Worm (Caenorhabditis elegans) whole organism, mixed stage, embryonic: ENCODE results near the gene F36F12.7.
"Not testable (repeated sequence)": the region's sequence is repeated elsewhere in the genome, so short reads cannot be mapped to it uniquely, and the experiment has no call there.

ENCODE experiments used
- M03D4.4 ChIP-seq: sonication (generic microtip); optimal IDR thresholded peaks from 2 replicates; lab custom pipeline; 2017; ENCODE audit warnings: mild to moderate bottlenecking, missing genetic modification characterization, missing compliant biosample characterization
- bed-3 ChIP-seq: fragments of 200-800 bp; sonication (Bioruptor generic); optimal IDR thresholded peaks from 3 replicates; lab custom pipeline; 2018; ENCODE audit warnings: mild to moderate bottlenecking, missing genetic modification characterization, moderate library complexity, missing compliant biosample characterization
- blmp-1 ChIP-seq: fragments of 150-350 bp; optimal IDR thresholded peaks from 2 replicates; lab custom pipeline; 2014; ENCODE audit warnings: missing biosample characterization, missing genetic modification characterization
- ceh-39 ChIP-seq: fragments of 150-350 bp; optimal IDR thresholded peaks from 2 replicates; lab custom pipeline; 2014; ENCODE audit warnings: missing biosample characterization, missing genetic modification characterization
- ceh-43 ChIP-seq: fragments of 200-800 bp; sonication (Bioruptor generic); optimal IDR thresholded peaks from 2 replicates; lab custom pipeline; 2018; ENCODE audit warnings: mild to moderate bottlenecking, missing genetic modification characterization, moderate library complexity, missing compliant biosample characterization
- ceh-83 ChIP-seq: fragments of 200-800 bp; sonication (Bioruptor generic); optimal IDR thresholded peaks from 2 replicates; lab custom pipeline; 2018; ENCODE audit warnings: mild to moderate bottlenecking, missing genetic modification characterization, missing compliant biosample characterization
- ces-1 ChIP-seq: fragments of 150-350 bp; optimal IDR thresholded peaks from 2 replicates; lab custom pipeline; 2014; ENCODE audit warnings: missing biosample characterization, missing genetic modification reagents, missing genetic modification characterization
- cnd-1 ChIP-seq: fragments of 200-800 bp; sonication (Bioruptor generic); optimal IDR thresholded peaks from 2 replicates; lab custom pipeline; 2018; ENCODE audit warnings: mild to moderate bottlenecking, missing genetic modification characterization, missing compliant biosample characterization
- drap-1 ChIP-seq: fragments of 200-800 bp; sonication (Bioruptor generic); optimal IDR thresholded peaks from 3 replicates; lab custom pipeline; 2018; ENCODE audit warnings: mild to moderate bottlenecking, missing genetic modification characterization, missing compliant biosample characterization
- elt-1 ChIP-seq: sonication (generic microtip); optimal IDR thresholded peaks from 2 replicates; lab custom pipeline; 2017; ENCODE audit warnings: missing genetic modification characterization, mild to moderate bottlenecking, missing compliant biosample characterization, antibody characterized with exemption, moderate library complexity, borderline replicate concordance; ENCODE audit not compliant: insufficient read depth
- flh-1 ChIP-seq: fragments of 200-800 bp; sonication (Bioruptor generic); optimal IDR thresholded peaks from 2 replicates; lab custom pipeline; 2018; ENCODE audit warnings: mild to moderate bottlenecking, missing genetic modification characterization, moderate library complexity, missing compliant biosample characterization
- ham-2 ChIP-seq: fragments of 200-800 bp; sonication (Bioruptor generic); optimal IDR thresholded peaks from 2 replicates; lab custom pipeline; 2018; ENCODE audit warnings: mild to moderate bottlenecking, missing genetic modification characterization, missing compliant biosample characterization
- hlh-1 ChIP-seq: fragments of 150-350 bp; optimal IDR thresholded peaks from 2 replicates; lab custom pipeline; 2014; ENCODE audit warnings: missing biosample characterization, missing genetic modification reagents, missing genetic modification characterization
- lin-13 ChIP-seq: fragments of 150-350 bp; optimal IDR thresholded peaks from 2 replicates; lab custom pipeline; 2014; ENCODE audit warnings: missing biosample characterization, missing genetic modification characterization
- lin-32 ChIP-seq: fragments of 200-800 bp; sonication (Bioruptor generic); optimal IDR thresholded peaks from 2 replicates; lab custom pipeline; 2018; ENCODE audit warnings: mild to moderate bottlenecking, missing genetic modification characterization, missing compliant biosample characterization
- lsy-2 ChIP-seq: fragments of 150-350 bp; optimal IDR thresholded peaks from 2 replicates; lab custom pipeline; 2014; ENCODE audit warnings: missing biosample characterization, missing genetic modification characterization
- mep-1 ChIP-seq: fragments of 150-350 bp; optimal IDR thresholded peaks from 2 replicates; lab custom pipeline; 2017; ENCODE audit warnings: missing biosample characterization, missing genetic modification reagents, missing genetic modification characterization, inconsistent platforms
- mls-2 ChIP-seq: sonication (generic microtip); optimal IDR thresholded peaks from 2 replicates; lab custom pipeline; 2016; ENCODE audit warnings: mild to moderate bottlenecking, missing genetic modification characterization, moderate library complexity, missing compliant biosample characterization
- nhr-12 ChIP-seq: fragments of 150-350 bp; optimal IDR thresholded peaks from 2 replicates; lab custom pipeline; 2014; ENCODE audit warnings: missing biosample characterization, missing genetic modification characterization
- nhr-2 ChIP-seq: fragments of 150-350 bp; optimal IDR thresholded peaks from 2 replicates; lab custom pipeline; 2014; ENCODE audit warnings: missing biosample characterization, missing genetic modification characterization
- nhr-237 ChIP-seq: fragments of 150-350 bp; optimal IDR thresholded peaks from 2 replicates; lab custom pipeline; 2014; ENCODE audit warnings: missing biosample characterization, missing genetic modification characterization
- nhr-28 ChIP-seq: fragments of 150-350 bp; optimal IDR thresholded peaks from 2 replicates; lab custom pipeline; 2014; ENCODE audit warnings: missing biosample characterization, missing genetic modification characterization
- nhr-76 ChIP-seq: sonication (generic microtip); optimal IDR thresholded peaks from 2 replicates; lab custom pipeline; 2017; ENCODE audit warnings: missing biosample characterization, missing genetic modification characterization
- sem-2 ChIP-seq: fragments of 200-800 bp; sonication (Bioruptor generic); optimal IDR thresholded peaks from 2 replicates; lab custom pipeline; 2018; ENCODE audit warnings: mild to moderate bottlenecking, missing genetic modification characterization, missing compliant biosample characterization
- snpc-4 ChIP-seq: fragments of 150-350 bp; optimal IDR thresholded peaks from 2 replicates; lab custom pipeline; 2014; ENCODE audit warnings: missing biosample characterization, missing genetic modification characterization
- sptf-1 ChIP-seq: sonication (generic microtip); optimal IDR thresholded peaks from 2 replicates; lab custom pipeline; 2017; ENCODE audit warnings: mild to moderate bottlenecking, missing genetic modification characterization, moderate library complexity, missing compliant biosample characterization
- tbx-8 ChIP-seq: fragments of 200-800 bp; sonication (Bioruptor generic); optimal IDR thresholded peaks from 2 replicates; lab custom pipeline; 2018; ENCODE audit warnings: mild to moderate bottlenecking, missing genetic modification characterization, moderate library complexity, missing compliant biosample characterization
- unc-120 ChIP-seq: sonication (generic microtip); optimal IDR thresholded peaks from 2 replicates; lab custom pipeline; 2017; ENCODE audit warnings: missing genetic modification characterization, missing compliant biosample characterization; ENCODE audit not compliant: poor library complexity, severe bottlenecking
- unc-39 ChIP-seq: fragments of 150-350 bp; optimal IDR thresholded peaks from 2 replicates; lab custom pipeline; 2014; ENCODE audit warnings: missing biosample characterization, missing genetic modification characterization
- unc-62 ChIP-seq: fragments of 150-350 bp; optimal IDR thresholded peaks from 2 replicates; lab custom pipeline; 2014; ENCODE audit warnings: missing biosample characterization, missing genetic modification reagents, missing genetic modification characterization
- zip-8 ChIP-seq: fragments of 150-350 bp; optimal IDR thresholded peaks from 2 replicates; lab custom pipeline; 2014; ENCODE audit warnings: missing biosample characterization, missing genetic modification characterization

Gene F36F12.7

ce11 chrV:2085745-2086267, 13.3 kb upstream of the F36F12.7 start, which contains the start of gene F36F12.3:
Gene F36F12.3 (plus strand): TSS chrV:2085795.
- TF ChIP-seq cnd-1 (tag; lab: Kevin White, UChicago); nhr-76 (tag; lab: Kevin White, UChicago); ceh-39: not testable (repeated sequence)
- TF ChIP-seq, all 35 proteins: peak for 0; not testable (repeated sequence) for 35

- not testable (repeated sequence) for TF ChIP-seq ham-2 (GFP tag; lab: Kevin White, UChicago); cnd-1 (tag; lab: Kevin White, UChicago); M03D4.4
Measured at ce11 chrV:2090321-2090720, 8.8 kb upstream of the F36F12.7 start, which contains the start of gene ztf-28. Gene ztf-28 (plus strand): TSS chrV:2090669.

- TF ChIP-seq lin-32 (no peak), M03D4.4 (no peak), nhr-12 (no peak), nhr-76 (tag; lab: Kevin White, UChicago) (no peak), sptf-1 (tag; lab: Kevin White, UChicago) (no peak), mls-2 (tag; lab: Kevin White, UChicago) (no peak), drap-1 (GFP tag; lab: Kevin White, UChicago) (no peak), bed-3 (GFP tag; lab: Kevin White, UChicago) (no peak), nhr-237 (tag; lab: Kevin White, UChicago) (no peak), ham-2 (GFP tag; lab: Kevin White, UChicago) (no peak), unc-39 (tag; lab: Kevin White, UChicago) (no peak), ceh-39 (no peak), mep-1 (no peak), zip-8 (tag; lab: Kevin White, UChicago) (no peak), nhr-2 (tag; lab: Kevin White, UChicago) (no peak), blmp-1 (no peak), lin-13 (no peak), ces-1 (GFP tag; lab: Kevin White, UChicago) (no peak)
- TF ChIP-seq, all 35 proteins: peak for 0
Measured at ce11 chrV:2095204-2095603, 3.9 kb upstream of the F36F12.7 start, which contains the start of gene F36F12.2. Gene F36F12.2 (minus strand): TSS chrV:2095304.

- TF ChIP-seq blmp-1 (no peak), bed-3 (GFP tag; lab: Kevin White, UChicago) (no peak), zip-8 (tag; lab: Kevin White, UChicago) (no peak), lsy-2 (tag; lab: Kevin White, UChicago) (no peak)
Measured at ce11 chrV:2095772-2096171, 3.4 kb upstream of the F36F12.7 start, which contains the start of gene clec-207. Gene clec-207 (plus strand): TSS chrV:2096072.

- TF ChIP-seq sem-2 (GFP tag; lab: Kevin White, UChicago) (no peak), tbx-8 (no peak), ceh-83 (no peak), snpc-4 (tag; lab: Kevin White, UChicago) (no peak), mep-1 (no peak), zip-8 (tag; lab: Kevin White, UChicago) (no peak), unc-62 (GFP tag; lab: Kevin White, UChicago) (no peak), ceh-39 (no peak), elt-1 (no peak), nhr-28 (no peak)
Measured at ce11 chrV:2097653-2098052, 1.5 kb upstream of the F36F12.7 start, which contains the start of gene clec-208. Gene clec-208 (plus strand): TSS chrV:2097953.

ce11 chrV:2103118-2103517, 4.0 kb downstream of the F36F12.7 start, which contains the start of gene F36F12.1:
Gene F36F12.1 (minus strand): TSS chrV:2103218.
- no peak for TF ChIP-seq lsy-2 (tag; lab: Kevin White, UChicago)
- no peak for TF ChIP-seq mep-1

- TF ChIP-seq cnd-1 (tag; lab: Kevin White, UChicago) (no peak), bed-3 (GFP tag; lab: Kevin White, UChicago) (no peak), ceh-39 (no peak), unc-120 (no peak), lsy-2 (tag; lab: Kevin White, UChicago) (no peak), ceh-83 (no peak), ces-1 (GFP tag; lab: Kevin White, UChicago) (no peak), ceh-43 (GFP tag; lab: Kevin White, UChicago) (no peak), nhr-12 (no peak), unc-39 (tag; lab: Kevin White, UChicago) (no peak), tbx-8 (no peak), hlh-1 (tag; lab: Kevin White, UChicago) (no peak), lin-32 (no peak), mls-2 (tag; lab: Kevin White, UChicago) (no peak), zip-8 (tag; lab: Kevin White, UChicago) (no peak), elt-1 (no peak), flh-1 (GFP tag; lab: Kevin White, UChicago) (no peak), drap-1 (GFP tag; lab: Kevin White, UChicago) (no peak), nhr-76 (tag; lab: Kevin White, UChicago) (no peak)
Measured at ce11 chrV:2105976-2106375, 6.8 kb downstream of the F36F12.7 start, which contains the start of gene F22F7.4. Gene F22F7.4 (minus strand): TSS chrV:2106076.
